Fruit fly (Drosophila melanogaster) whole organism, embryonic: Measurements from ENCODE around the gene dmrt93B.

Source experiments
- CG2120 ChIP-seq: fragments of 200-800 bp; sonication (Bioruptor generic); optimal IDR thresholded peaks from 3 replicates; lab custom pipeline; 2016; ENCODE audit warnings: missing biosample characterization, missing genetic modification characterization
- CG4424 ChIP-seq: fragments of 200-800 bp; sonication (Bioruptor generic); optimal IDR thresholded peaks from 3 replicates; lab custom pipeline; 2016; ENCODE audit warnings: missing biosample characterization, missing genetic modification characterization
- Dek ChIP-seq: fragments of 200-800 bp; sonication (Bioruptor generic); optimal IDR thresholded peaks from 3 replicates; lab custom pipeline; 2019; ENCODE audit warnings: missing biosample characterization, mild to moderate bottlenecking, missing genetic modification characterization, moderate library complexity
- Dip3 ChIP-seq: fragments of 200-800 bp; sonication (Bioruptor generic); optimal IDR thresholded peaks from 3 replicates; lab custom pipeline; 2016; ENCODE audit warnings: missing biosample characterization, missing genetic modification characterization
- Xbp1 ChIP-seq: fragments of 200-800 bp; sonication (Bioruptor generic); optimal IDR thresholded peaks from 3 replicates; lab custom pipeline; 2016; ENCODE audit warnings: missing biosample characterization, mild to moderate bottlenecking, missing genetic modification characterization
- gem ChIP-seq: fragments of 200-800 bp; sonication (Bioruptor generic); optimal IDR thresholded peaks from 2 replicates; lab custom pipeline; 2019; ENCODE audit warnings: missing biosample characterization, mild to moderate bottlenecking, missing genetic modification characterization, moderate library complexity
- slbo ChIP-seq: fragments of 200-800 bp; sonication (Bioruptor generic); IDR thresholded peaks from 2 replicates; pipeline ENCODE4 v1.3.6; 2022; ENCODE audit warnings: missing biosample characterization, missing genetic modification characterization

DNA sequence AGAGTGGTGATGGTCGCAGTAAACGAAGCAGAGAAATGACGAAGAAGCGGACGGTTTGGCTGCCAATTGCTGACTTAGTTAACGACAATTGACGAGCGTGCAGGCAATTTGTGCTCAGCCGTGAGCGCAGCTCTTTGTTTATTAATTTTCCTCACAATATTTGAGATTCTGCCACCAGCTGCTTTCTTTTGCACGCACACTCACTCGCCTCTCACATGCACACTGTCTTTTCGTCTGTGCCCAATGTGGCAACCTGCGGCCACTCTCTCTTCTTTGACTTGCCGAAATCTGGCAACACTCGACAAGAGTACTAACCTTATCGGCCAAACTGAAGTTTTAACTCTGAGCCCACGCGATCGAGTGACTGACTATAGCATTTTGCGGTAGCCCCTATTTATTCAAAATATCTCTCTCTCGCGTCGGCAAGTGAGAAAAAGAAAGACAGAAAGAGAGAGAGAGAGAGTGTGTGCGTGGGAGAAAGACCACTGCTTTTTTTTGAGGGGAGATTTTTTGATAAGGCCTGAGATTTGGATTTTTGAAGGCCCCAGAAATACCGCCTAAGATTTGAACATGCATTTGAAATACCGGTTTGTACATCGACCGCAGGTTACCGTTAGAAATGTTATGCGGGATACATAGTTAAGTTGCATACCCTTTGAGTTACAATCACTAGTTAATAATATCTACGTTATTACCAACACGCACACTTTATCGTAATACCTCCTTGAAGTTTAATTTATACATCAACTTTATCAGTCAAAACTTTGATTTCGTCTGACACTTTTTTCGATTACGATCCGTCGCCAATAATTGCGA, 13.2 kb upstream of the dmrt93B start, which contains the start of gene Mvl:
- TF ChIP-seq CG4424 (no peak), Xbp1 (GFP tag; lab: Kevin White, UChicago) (no peak), CG2120 (GFP tag; lab: Kevin White, UChicago) (no peak), gem (tag; lab: Kevin White, UChicago) (no peak), Dip3 (GFP tag; lab: Kevin White, UChicago) (no peak), Dek (no peak), slbo (GFP tag; lab: Robert Waterston, UW) (no peak)
